Fruit fly (Drosophila melanogaster): Measurements from ENCODE around the gene sloth2.

sloth2 gene

DNA sequence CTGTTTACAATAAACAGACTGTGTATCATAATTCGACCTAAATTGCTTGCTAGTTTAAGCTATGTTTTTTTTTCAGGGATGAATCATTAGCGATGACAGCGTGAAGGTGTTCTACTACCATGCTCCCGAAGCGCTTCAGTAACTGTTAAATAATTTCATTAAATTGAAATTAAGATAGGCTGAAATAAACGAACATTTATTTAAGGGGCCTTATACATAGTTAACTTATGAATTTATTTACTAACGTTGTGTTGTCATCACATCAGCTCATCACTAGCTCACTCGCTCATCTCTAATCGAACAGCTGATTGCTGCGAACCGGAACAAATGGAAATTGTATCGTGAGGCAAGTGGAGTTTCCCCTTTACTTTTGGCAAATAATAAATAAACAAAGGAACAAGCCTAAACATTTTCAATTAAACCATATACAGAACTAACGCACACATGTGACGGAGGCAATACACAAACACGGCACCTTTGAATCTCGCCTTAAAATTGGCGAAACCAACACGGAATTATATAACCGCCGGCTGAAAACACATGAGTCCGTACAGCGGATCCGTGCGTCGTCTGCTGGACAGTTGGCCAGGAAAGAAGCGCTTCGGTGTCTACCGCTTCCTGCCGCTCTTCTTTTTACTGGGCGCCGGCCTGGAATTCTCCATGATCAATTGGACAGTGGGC is at the start of gene sloth2, which contains the start of the genes cm and sloth1 (continued):
- peak; percentile 76 for TF ChIP-seq CG17568 (GFP tag; optimal IDR thresholded peaks at IDR 0.05)
- TF ChIP-seq CG1024 (GFP tag; IDR thresholded peaks at IDR 0.05) = peak; percentile 68
- TF ChIP-seq CG17829 (tag; optimal IDR thresholded peaks at IDR 0.05) = peak; percentile 87
- peak; percentile 69 for TF ChIP-seq CG4328 (GFP tag; optimal IDR thresholded peaks at IDR 0.05)
- peak; percentile 81 for TF ChIP-seq cas (GFP tag; IDR thresholded peaks at IDR 0.05)
- TF ChIP-seq NC2β (GFP tag; optimal IDR thresholded peaks at IDR 0.05) = peak; percentile 91
- TF ChIP-seq Optix (GFP tag; IDR thresholded peaks at IDR 0.05) = peak; percentile 84
- peak; percentile 84 for TF ChIP-seq CG4730 (GFP tag; IDR thresholded peaks at IDR 0.05)
- TF ChIP-seq CG18764 (GFP tag; optimal IDR thresholded peaks at IDR 0.05) = peak; percentile 69
- TF ChIP-seq Ets65A (GFP tag) = peak; percentile 96
- TF ChIP-seq disco-r (GFP tag; optimal IDR thresholded peaks at IDR 0.05) = peak; percentile 58
- peak; percentile 66 for TF ChIP-seq tup (GFP tag; optimal IDR thresholded peaks at IDR 0.05)
- TF ChIP-seq exex (tag; optimal IDR thresholded peaks at IDR 0.05) = peak; percentile 44
- TF ChIP-seq CG6254 (GFP tag; optimal IDR thresholded peaks at IDR 0.05) = peak; percentile 47
- peak; percentile 79 for TF ChIP-seq CG10979 (tag; optimal IDR thresholded peaks at IDR 0.05)
- peak; percentile 70 for TF ChIP-seq CG17385 (GFP tag; optimal IDR thresholded peaks at IDR 0.05)
- TF ChIP-seq amos (GFP tag; IDR thresholded peaks at IDR 0.05; ENCODE audit: partially characterized antibody) = peak; percentile 79
- TF ChIP-seq CG6765 (GFP tag; optimal IDR thresholded peaks at IDR 0.05) = peak; percentile 50
- TF ChIP-seq mirr (GFP tag; optimal IDR thresholded peaks at IDR 0.05) = peak; percentile 71
- peak; percentile 94 for TF ChIP-seq HmgZ (tag; optimal IDR thresholded peaks at IDR 0.05)
- TF ChIP-seq Dll (GFP tag; IDR thresholded peaks at IDR 0.05; ENCODE audit: partially characterized antibody) = peak; percentile 95
- peak; percentile 92 for TF ChIP-seq CG1603 (tag; optimal IDR thresholded peaks at IDR 0.05)
- no peak; the same call in 1 of the 2 replicates for TF ChIP-seq crol (GFP tag; IDR thresholded peaks at IDR 0.05)
- TF ChIP-seq fru (optimal IDR thresholded peaks at IDR 0.05) = no peak
- peak; percentile 63; the same call in 1 of the 2 replicates for TF ChIP-seq CG17612 (GFP tag; IDR thresholded peaks at IDR 0.05)
- peak; percentile 93 for TF ChIP-seq MBD-R2 (GFP tag; IDR thresholded peaks at IDR 0.05)
- 0 out of 4 replicates have a peak, but pooled peaks have one; percentile 42 for TF ChIP-seq chinmo (GFP tag; IDR thresholded peaks at IDR 0.05; ENCODE audit: partially characterized antibody)
- TF ChIP-seq CG10462 (GFP tag; optimal IDR thresholded peaks at IDR 0.05) = peak; percentile 76
- TF ChIP-seq CG10366 (GFP tag; IDR thresholded peaks at IDR 0.05) = peak; percentile 85
- no peak for TF ChIP-seq fd64A (GFP tag; optimal IDR thresholded peaks at IDR 0.05)
- TF ChIP-seq Meics (GFP tag; optimal IDR thresholded peaks at IDR 0.05) = peak; percentile 70
- TF ChIP-seq luna (GFP tag; optimal IDR thresholded peaks at IDR 0.05) = peak; percentile 63
- peak; percentile 52; the same call in 1 of the 3 replicates for TF ChIP-seq CG11560 (tag; IDR thresholded peaks at IDR 0.05)
- TF ChIP-seq Usf (GFP tag; optimal IDR thresholded peaks at IDR 0.05) = peak; percentile 52
- TF ChIP-seq CG33557 (GFP tag; optimal IDR thresholded peaks at IDR 0.05) = peak; percentile 81
- peak; percentile 81 for TF ChIP-seq Dip3 (GFP tag; optimal IDR thresholded peaks at IDR 0.05)
- TF ChIP-seq CG2889 (GFP tag; IDR thresholded peaks at IDR 0.05) = peak; percentile 77
- peak; percentile 64 for TF ChIP-seq ERR (GFP tag; optimal IDR thresholded peaks at IDR 0.05)
- TF ChIP-seq CG10959 (GFP tag; IDR thresholded peaks at IDR 0.05) = peak; percentile 76
- TF ChIP-seq CG11696 (GFP tag; IDR thresholded peaks at IDR 0.05) = peak; percentile 58; the same call in 1 of the 2 replicates
- peak; percentile 87 for TF ChIP-seq Hmr (GFP tag; optimal IDR thresholded peaks at IDR 0.05)
- TF ChIP-seq stc (GFP tag; IDR thresholded peaks at IDR 0.05) = peak; percentile 81
- TF ChIP-seq Mrtf (GFP tag; IDR thresholded peaks at IDR 0.05) = peak; percentile 82
- peak; percentile 84 for TF ChIP-seq shn (GFP tag; optimal IDR thresholded peaks at IDR 0.05)
- TF ChIP-seq mam (GFP tag; optimal IDR thresholded peaks at IDR 0.05) = peak; percentile 87
- TF ChIP-seq pnt (GFP tag; optimal IDR thresholded peaks at IDR 0.05) = peak; percentile 83
- TF ChIP-seq BEAF-32 (GFP tag; optimal IDR thresholded peaks at IDR 0.05) = peak; percentile 89
- TF ChIP-seq sens-2 (GFP tag; IDR thresholded peaks at IDR 0.05) = peak; percentile 67
- peak; percentile 86 for TF ChIP-seq rib (GFP tag; IDR thresholded peaks at IDR 0.05)
- TF ChIP-seq Side (GFP tag; optimal IDR thresholded peaks at IDR 0.05) = peak; percentile 87
